Worm (Caenorhabditis elegans) whole organism, L4 larva: Measurements from ENCODE around the gene eif-3.G.
A peak's percentile ranks its signal among the peaks of the same experiment; 100 is the strongest.

Source experiments
- F49E8.2 ChIP-seq: sonication (generic microtip); optimal IDR thresholded peaks from 2 replicates; lab custom pipeline; 2016; ENCODE audit warnings: missing compliant biosample characterization, mild to moderate bottlenecking, missing genetic modification characterization, borderline replicate concordance
- T20F7.1 ChIP-seq: fragments of 200-800 bp; sonication (Bioruptor generic); optimal IDR thresholded peaks from 2 replicates; lab custom pipeline; 2018; ENCODE audit warnings: mild to moderate bottlenecking, missing genetic modification characterization, missing compliant biosample characterization
- T26A8.4 ChIP-seq: fragments of 200-800 bp; sonication (Bioruptor generic); IDR thresholded peaks from 2 replicates; pipeline ENCODE4 v1.3.6; 2022; ENCODE audit warnings: missing genetic modification characterization, missing compliant biosample characterization
- ZK546.5 ChIP-seq, 2 experiments: sonication (generic microtip); optimal IDR thresholded peaks; 2 replicates each; lab custom pipeline; 2017; ENCODE audit warnings: missing biosample characterization in 2 of 2, missing genetic modification characterization in 2 of 2
- aha-1 ChIP-seq: fragments of 150-350 bp; peaks from one replicate; lab custom pipeline; 2014; ENCODE audit warnings: missing biosample characterization, missing genetic modification characterization
- aly-2 ChIP-seq: sonication (generic microtip); optimal IDR thresholded peaks from 2 replicates; lab custom pipeline; 2018; ENCODE audit warnings: missing biosample characterization, missing genetic modification characterization
- ama-1 ChIP-seq: fragments of 150-350 bp; optimal IDR thresholded peaks from 2 replicates; lab custom pipeline; 2014; ENCODE audit warnings: inconsistent platforms, mixed read lengths
- arid-1 ChIP-seq: fragments of 200-800 bp; sonication (Bioruptor generic); conservative IDR thresholded peaks from 2 replicates; pipeline ENCODE4 v1.3.6; 2022; ENCODE audit warnings: missing genetic modification reagents, missing genetic modification characterization, missing compliant biosample characterization
- attf-4 ChIP-seq: sonication (generic microtip); optimal IDR thresholded peaks from 3 replicates; lab custom pipeline; 2017; ENCODE audit warnings: missing biosample characterization, missing genetic modification characterization
- ceh-20 ChIP-seq: fragments of 200-800 bp; sonication (Bioruptor generic); IDR thresholded peaks from 2 replicates; pipeline ENCODE4 v1.3.6; 2022; ENCODE audit warnings: missing genetic modification reagents, missing genetic modification characterization, missing compliant biosample characterization
- ceh-28 ChIP-seq: fragments of 150-350 bp; optimal IDR thresholded peaks from 2 replicates; lab custom pipeline; 2014; ENCODE audit warnings: missing biosample characterization, missing genetic modification reagents, missing genetic modification characterization
- ceh-62 ChIP-seq: sonication (generic microtip); optimal IDR thresholded peaks from 2 replicates; lab custom pipeline; 2017; ENCODE audit warnings: missing biosample characterization, missing genetic modification characterization
- ces-1 ChIP-seq: fragments of 150-350 bp; sonication (generic microtip); optimal IDR thresholded peaks from 4 replicates; lab custom pipeline; 2014; ENCODE audit warnings: missing biosample characterization, missing genetic modification reagents, missing genetic modification characterization
- cey-2 ChIP-seq: sonication (generic microtip); optimal IDR thresholded peaks from 3 replicates; lab custom pipeline; 2017; ENCODE audit warnings: missing genetic modification characterization, mild to moderate bottlenecking, missing compliant biosample characterization, antibody characterized with exemption, borderline replicate concordance; ENCODE audit not compliant: insufficient read depth
- ctbp-1 ChIP-seq: fragments of 200-800 bp; sonication (Bioruptor generic); IDR thresholded peaks from 2 replicates; pipeline ENCODE4 v1.3.6; 2022; ENCODE audit warnings: missing genetic modification reagents, missing genetic modification characterization, missing compliant biosample characterization
- daf-12 ChIP-seq: fragments of 150-350 bp; optimal IDR thresholded peaks from 2 replicates; lab custom pipeline; 2014; ENCODE audit warnings: missing biosample characterization, missing genetic modification reagents, missing genetic modification characterization
- dmd-6 ChIP-seq: fragments of 200-800 bp; sonication (Bioruptor generic); IDR thresholded peaks from 2 replicates; pipeline ENCODE4 v1.3.6; 2022; ENCODE audit warnings: missing genetic modification reagents, missing genetic modification characterization, missing compliant biosample characterization
- duxl-1 ChIP-seq: sonication (generic microtip); optimal IDR thresholded peaks from 2 replicates; lab custom pipeline; 2016; ENCODE audit warnings: mild to moderate bottlenecking, missing genetic modification characterization, moderate library complexity, missing compliant biosample characterization; ENCODE audit not compliant: poor library complexity
- egl-43 ChIP-seq: fragments of 200-800 bp; sonication (Bioruptor generic); IDR thresholded peaks from 2 replicates; pipeline ENCODE4 v1.3.6; 2022; ENCODE audit warnings: missing genetic modification reagents, missing genetic modification characterization, missing compliant biosample characterization
- hif-1 ChIP-seq, 2 experiments: sonication (generic microtip); optimal IDR thresholded peaks; 2 replicates each; lab custom pipeline; 2016 to 2017; ENCODE audit warnings: missing compliant biosample characterization in 2 of 2, missing genetic modification characterization in 2 of 2, missing genetic modification reagents in 2 of 2, missing genotype in 2 of 2, mild to moderate bottlenecking in 1 of 2
- hlh-11 ChIP-seq: fragments of 200-800 bp; sonication (Bioruptor generic); optimal IDR thresholded peaks from 2 replicates; lab custom pipeline; 2018; ENCODE audit warnings: mild to moderate bottlenecking, missing genetic modification characterization, missing compliant biosample characterization
- hlh-30 ChIP-seq: sonication (generic microtip); optimal IDR thresholded peaks from 2 replicates; lab custom pipeline; 2017; ENCODE audit warnings: antibody characterized with exemption, mild to moderate bottlenecking, missing genetic modification characterization, missing compliant biosample characterization; ENCODE audit not compliant: insufficient read depth
- lim-7 ChIP-seq: fragments of 200-800 bp; sonication (Bioruptor generic); IDR thresholded peaks from 2 replicates; pipeline ENCODE4 v1.3.6; 2022; ENCODE audit warnings: missing genetic modification characterization, missing compliant biosample characterization
- lin-1 ChIP-seq: fragments of 200-800 bp; sonication (Bioruptor generic); IDR thresholded peaks from 2 replicates; pipeline ENCODE4 v1.3.6; 2022; ENCODE audit warnings: missing genetic modification reagents, missing genetic modification characterization, missing compliant biosample characterization
- lin-15B ChIP-seq: fragments of 150-350 bp; sonication (generic microtip); optimal IDR thresholded peaks from 3 replicates; lab custom pipeline; 2014; ENCODE audit warnings: missing biosample characterization, missing genetic modification characterization
- lin-38 ChIP-seq: fragments of 200-800 bp; sonication (Bioruptor generic); IDR thresholded peaks from 2 replicates; pipeline ENCODE4 v1.3.6; 2022; ENCODE audit warnings: missing genetic modification reagents, missing genetic modification characterization, missing compliant biosample characterization
- lir-3 ChIP-seq: sonication (generic microtip); optimal IDR thresholded peaks from 2 replicates; lab custom pipeline; 2016; ENCODE audit warnings: mild to moderate bottlenecking, missing genetic modification characterization, missing compliant biosample characterization
- madf-9 ChIP-seq: fragments of 200-800 bp; sonication (Bioruptor generic); conservative IDR thresholded peaks from 2 replicates; pipeline ENCODE4 v1.3.6; 2022; ENCODE audit warnings: missing genetic modification reagents, missing genetic modification characterization, missing compliant biosample characterization
- mep-1 ChIP-seq: fragments of 150-350 bp; sonication (generic microtip); optimal IDR thresholded peaks from 3 replicates; lab custom pipeline; 2014; ENCODE audit warnings: missing biosample characterization, missing genetic modification characterization
- mes-2 ChIP-seq: sonication (generic microtip); optimal IDR thresholded peaks from 2 replicates; lab custom pipeline; 2016; ENCODE audit warnings: missing genotype, mild to moderate bottlenecking, missing genetic modification characterization, missing compliant biosample characterization; ENCODE audit not compliant: poor library complexity, severe bottlenecking
- mxl-3 ChIP-seq: fragments of 200-800 bp; sonication (Bioruptor generic); optimal IDR thresholded peaks from 2 replicates; lab custom pipeline; 2018; ENCODE audit warnings: mild to moderate bottlenecking, missing genetic modification characterization, missing compliant biosample characterization
- nhr-10 ChIP-seq: fragments of 150-350 bp; optimal IDR thresholded peaks from 2 replicates; lab custom pipeline; 2014; ENCODE audit warnings: missing biosample characterization, missing genetic modification characterization
- nhr-11 ChIP-seq: fragments of 150-350 bp; optimal IDR thresholded peaks from 2 replicates; lab custom pipeline; 2014; ENCODE audit warnings: missing biosample characterization, missing genetic modification characterization
- pha-4 ChIP-seq, 2 experiments: fragments of 150-350 bp in 1 of 2; fragments of 200-800 bp in 1 of 2; sonication (Bioruptor generic) in 1 of 2; IDR thresholded peaks in 1 of 2; optimal IDR thresholded peaks in 1 of 2; 2 replicates each; pipeline versions ENCODE4 v1.3.6 to Lab custom; 2014 to 2022; ENCODE audit warnings: missing genetic modification characterization in 2 of 2, missing genetic modification reagents in 2 of 2, missing biosample characterization in 1 of 2, missing compliant biosample characterization in 1 of 2
- php-3 ChIP-seq: fragments of 200-800 bp; sonication (Bioruptor generic); IDR thresholded peaks from 2 replicates; pipeline ENCODE4 v1.3.6; 2022; ENCODE audit warnings: missing genetic modification reagents, missing genetic modification characterization, missing compliant biosample characterization
- pqm-1 ChIP-seq: sonication (generic microtip); optimal IDR thresholded peaks from 2 replicates; lab custom pipeline; 2017; ENCODE audit warnings: missing biosample characterization, missing genetic modification characterization
- rbr-2 ChIP-seq: sonication (generic microtip); optimal IDR thresholded peaks from 2 replicates; lab custom pipeline; 2016; ENCODE audit warnings: missing genotype, missing genetic modification characterization, missing compliant biosample characterization
- snpc-1.2 ChIP-seq: fragments of 200-800 bp; sonication (Bioruptor generic); IDR thresholded peaks from 2 replicates; pipeline ENCODE4 v1.3.6; 2022; ENCODE audit warnings: missing genetic modification reagents, missing genetic modification characterization, missing compliant biosample characterization
- snpc-4 ChIP-seq: fragments of 150-350 bp; optimal IDR thresholded peaks from 2 replicates; lab custom pipeline; 2014; ENCODE audit warnings: missing biosample characterization, missing genetic modification characterization
- spr-1 ChIP-seq: sonication (generic microtip); optimal IDR thresholded peaks from 2 replicates; lab custom pipeline; 2016; ENCODE audit warnings: mild to moderate bottlenecking, missing genetic modification characterization, missing compliant biosample characterization
- tag-97 ChIP-seq: fragments of 200-800 bp; sonication (Bioruptor generic); IDR thresholded peaks from 2 replicates; pipeline ENCODE4 v1.3.6; 2022; ENCODE audit warnings: missing genetic modification characterization, missing compliant biosample characterization
- tra-1 ChIP-seq: fragments of 200-800 bp; sonication (Bioruptor generic); IDR thresholded peaks from 2 replicates; pipeline ENCODE4 v1.3.6; 2022; ENCODE audit warnings: missing genetic modification reagents, missing genetic modification characterization, missing compliant biosample characterization
- unc-62 ChIP-seq, 3 experiments: fragments of 150-350 bp in 1 of 3; sonication (generic microtip); optimal IDR thresholded peaks in 2 of 3; peaks in 1 of 3; 1 replicate in 1 of 3; 2 replicates in 2 of 3; lab custom pipeline; 2014 to 2017; ENCODE audit warnings: missing biosample characterization in 3 of 3, missing genetic modification characterization in 3 of 3, missing genetic modification reagents in 3 of 3, missing genotype in 1 of 3
- vab-7 ChIP-seq: fragments of 200-800 bp; sonication (Bioruptor generic); IDR thresholded peaks from 2 replicates; pipeline ENCODE4 v1.3.6; 2022; ENCODE audit warnings: missing genetic modification reagents, missing genetic modification characterization, missing compliant biosample characterization
- zfp-3 ChIP-seq: fragments of 200-800 bp; sonication (Bioruptor generic); conservative IDR thresholded peaks from 2 replicates; pipeline ENCODE4 v1.3.6; 2022; ENCODE audit warnings: missing genetic modification reagents, missing genetic modification characterization, missing compliant biosample characterization
- zip-2 ChIP-seq: fragments of 150-350 bp; optimal IDR thresholded peaks from 2 replicates; lab custom pipeline; 2014; ENCODE audit warnings: missing biosample characterization, missing genetic modification characterization
- ztf-11 ChIP-seq: fragments of 150-350 bp; optimal IDR thresholded peaks from 2 replicates; lab custom pipeline; 2014; ENCODE audit warnings: missing biosample characterization, missing genetic modification characterization
- ztf-7 ChIP-seq: fragments of 150-350 bp; optimal IDR thresholded peaks from 2 replicates; lab custom pipeline; 2014; ENCODE audit warnings: missing biosample characterization, missing genetic modification characterization

Gene eif-3.G

DNA sequence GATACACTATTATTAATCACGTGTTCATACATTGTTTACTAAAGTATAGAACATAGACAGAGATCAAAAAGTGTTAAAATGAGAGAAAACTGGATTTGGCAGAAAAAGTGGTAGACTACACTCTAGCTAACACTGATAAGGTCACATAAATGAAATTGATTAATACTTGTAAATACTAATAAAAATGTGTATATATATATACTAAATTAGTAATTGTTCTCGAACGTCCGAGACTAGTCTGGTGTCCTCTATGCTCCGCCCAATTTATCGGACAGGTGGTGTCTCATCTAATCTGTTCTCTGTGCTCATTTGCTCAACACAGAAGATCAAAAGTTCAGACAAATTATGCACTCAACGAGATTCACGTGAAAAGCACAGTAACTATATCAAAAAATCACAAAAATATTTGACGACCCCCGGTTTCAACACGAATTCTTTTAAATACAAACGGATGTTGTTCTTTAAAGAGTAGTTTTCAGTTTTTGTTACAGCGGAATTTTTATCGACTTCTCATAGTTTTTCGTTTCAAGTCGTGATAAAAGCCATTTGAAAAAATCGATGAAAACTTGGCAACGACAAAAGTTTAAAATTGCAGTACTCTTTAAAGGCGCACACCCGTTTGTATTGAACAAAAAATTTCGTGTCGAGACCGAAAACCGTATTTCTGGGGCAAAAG is 38.6 kb downstream of the eif-3.G start (continued):
- TF ChIP-seq ZK546.5 (tag; optimal IDR thresholded peaks at IDR 0.05; lab: Kevin White, UChicago) (no peak), egl-43 (GFP tag; lab: Robert Waterston, UW) (no peak), snpc-1.2 (peak; percentile 15; the same call in 1 of the 2 replicates), hif-1 (tag; optimal IDR thresholded peaks at IDR 0.05; lab: Kevin White, UChicago) (peak in 1 of 2 experiments; percentile 75), daf-12 (tag; lab: Kevin White, UChicago) (no peak), nhr-11 (no peak), ctbp-1 (GFP tag; lab: Robert Waterston, UW) (no peak), mep-1 (peak; percentile 37), ceh-28 (tag; lab: Kevin White, UChicago) (no peak), lin-38 (GFP tag; lab: Robert Waterston, UW) (0 out of 2 replicates have a peak, but pooled peaks have one; percentile 27), ceh-20 (GFP tag; lab: Robert Waterston, UW) (no peak), T26A8.4 (GFP tag; lab: Robert Waterston, UW) (peak; percentile 37), aly-2 (tag; lab: Kevin White, UChicago) (no peak), ztf-7 (tag; lab: Kevin White, UChicago) (no peak), madf-9 (GFP tag; lab: Robert Waterston, UW) (no peak), tra-1 (0 out of 2 replicates have a peak, but pooled peaks have one; percentile 23), hlh-11 (tag; lab: Kevin White, UChicago) (peak; percentile 60), lin-15B (tag; lab: Kevin White, UChicago) (no peak), attf-4 (no peak), ztf-11 (tag; lab: Kevin White, UChicago) (no peak), lim-7 (GFP tag; lab: Robert Waterston, UW) (no peak), hlh-30 (peak; percentile 40), duxl-1 (tag; lab: Kevin White, UChicago) (no peak), php-3 (GFP tag; lab: Robert Waterston, UW) (peak; percentile 47), dmd-6 (GFP tag; lab: Robert Waterston, UW) (peak; percentile 72), pha-4 (GFP tag; IDR thresholded peaks at IDR 0.05; lab: Robert Waterston, UW) (peak; percentile 27; the same call in 1 of the 2 replicates), pha-4 (tag; optimal IDR thresholded peaks at IDR 0.05; lab: Kevin White, UChicago) (no peak), arid-1 (GFP tag; lab: Robert Waterston, UW) (no peak), mes-2 (tag; lab: Kevin White, UChicago) (no peak), aha-1 (tag; lab: Kevin White, UChicago) (peak; percentile 98), snpc-4 (tag; lab: Kevin White, UChicago) (no peak), cey-2 (tag; lab: Kevin White, UChicago) (no peak), ama-1 (no peak), lir-3 (tag; lab: Kevin White, UChicago) (no peak), spr-1 (tag; lab: Kevin White, UChicago) (no peak), mxl-3 (GFP tag; lab: Kevin White, UChicago) (no peak), vab-7 (GFP tag; lab: Robert Waterston, UW) (no peak), ceh-62 (tag; lab: Kevin White, UChicago) (no peak), tag-97 (GFP tag; lab: Robert Waterston, UW) (no peak), F49E8.2 (tag; lab: Kevin White, UChicago) (no peak), rbr-2 (tag; lab: Kevin White, UChicago) (no peak), ces-1 (GFP tag; lab: Kevin White, UChicago) (no peak), unc-62 (GFP tag; optimal IDR thresholded peaks at IDR 0.05 in 1 of 2; lab: Kevin White, UChicago) (peak in 1 of 2 experiments; percentile 5), unc-62 (tag; optimal IDR thresholded peaks at IDR 0.05; lab: Kevin White, UChicago) (no peak), nhr-10 (tag; lab: Kevin White, UChicago) (no peak), lin-1 (GFP tag; lab: Robert Waterston, UW) (0 out of 2 replicates have a peak, but pooled peaks have one; percentile 8), pqm-1 (no peak), zip-2 (no peak), T20F7.1 (GFP tag; lab: Kevin White, UChicago) (peak; percentile 42), zfp-3 (GFP tag; lab: Robert Waterston, UW) (no peak)
